Worm (Caenorhabditis elegans) whole organism, L4 larva: ENCODE data around the gene lgc-28.
A peak's percentile ranks its signal among the peaks of the same experiment; 100 is the strongest.
"Not testable (repeated sequence)": the region's sequence is repeated elsewhere in the genome, so short reads cannot be mapped to it uniquely, and the experiment has no call there.

ENCODE experiments used
- D1046.2 ChIP-seq: fragments of 200-800 bp; sonication (Bioruptor generic); IDR thresholded peaks from 2 replicates; pipeline ENCODE4 v1.3.6; 2022; ENCODE audit warnings: missing genetic modification characterization, missing compliant biosample characterization
- F26F4.8 ChIP-seq: fragments of 200-800 bp; sonication (Bioruptor generic); conservative IDR thresholded peaks from 2 replicates; pipeline ENCODE4 v1.3.6; 2022; ENCODE audit warnings: missing genetic modification characterization, missing compliant biosample characterization
- T26A8.4 ChIP-seq: fragments of 200-800 bp; sonication (Bioruptor generic); IDR thresholded peaks from 2 replicates; pipeline ENCODE4 v1.3.6; 2022; ENCODE audit warnings: missing genetic modification characterization, missing compliant biosample characterization
- Y48G9A.11 ChIP-seq: fragments of 200-800 bp; sonication (Bioruptor generic); IDR thresholded peaks from 2 replicates; pipeline ENCODE4 v1.3.6; 2022; ENCODE audit warnings: missing genetic modification reagents, missing genetic modification characterization, missing compliant biosample characterization
- Y75B8A.6 ChIP-seq: fragments of 200-800 bp; sonication (Bioruptor generic); IDR thresholded peaks from 2 replicates; pipeline ENCODE4 v1.3.6; 2022; ENCODE audit warnings: missing genetic modification reagents, missing genetic modification characterization, missing compliant biosample characterization
- ZK337.2 ChIP-seq: fragments of 200-800 bp; sonication (Bioruptor generic); IDR thresholded peaks from 2 replicates; pipeline ENCODE4 v1.3.6; 2022; ENCODE audit warnings: missing genetic modification reagents, missing genetic modification characterization, missing compliant biosample characterization
- ZK546.5 ChIP-seq, 2 experiments: sonication (generic microtip); optimal IDR thresholded peaks; 2 replicates each; lab custom pipeline; 2017; ENCODE audit warnings: missing biosample characterization in 2 of 2, missing genetic modification characterization in 2 of 2
- aha-1 ChIP-seq: fragments of 150-350 bp; peaks from one replicate; lab custom pipeline; 2014; ENCODE audit warnings: missing biosample characterization, missing genetic modification characterization
- ceh-28 ChIP-seq: fragments of 150-350 bp; optimal IDR thresholded peaks from 2 replicates; lab custom pipeline; 2014; ENCODE audit warnings: missing biosample characterization, missing genetic modification reagents, missing genetic modification characterization
- ceh-32 ChIP-seq: sonication (generic microtip); optimal IDR thresholded peaks from 2 replicates; lab custom pipeline; 2016; ENCODE audit warnings: mild to moderate bottlenecking, missing genetic modification characterization, missing compliant biosample characterization; ENCODE audit not compliant: poor library complexity
- cey-2 ChIP-seq: sonication (generic microtip); optimal IDR thresholded peaks from 3 replicates; lab custom pipeline; 2017; ENCODE audit warnings: missing genetic modification characterization, mild to moderate bottlenecking, missing compliant biosample characterization, antibody characterized with exemption, borderline replicate concordance; ENCODE audit not compliant: insufficient read depth
- ctbp-1 ChIP-seq: fragments of 200-800 bp; sonication (Bioruptor generic); IDR thresholded peaks from 2 replicates; pipeline ENCODE4 v1.3.6; 2022; ENCODE audit warnings: missing genetic modification reagents, missing genetic modification characterization, missing compliant biosample characterization
- daf-19 ChIP-seq: fragments of 200-800 bp; sonication (Bioruptor generic); conservative IDR thresholded peaks from 2 replicates; pipeline ENCODE4 v1.3.6; 2022; ENCODE audit warnings: missing genetic modification characterization, missing compliant biosample characterization
- egl-27 ChIP-seq: sonication (generic microtip); optimal IDR thresholded peaks from 3 replicates; lab custom pipeline; 2017; ENCODE audit warnings: missing biosample characterization, missing genetic modification reagents, missing genetic modification characterization
- egl-43 ChIP-seq: fragments of 200-800 bp; sonication (Bioruptor generic); IDR thresholded peaks from 2 replicates; pipeline ENCODE4 v1.3.6; 2022; ENCODE audit warnings: missing genetic modification reagents, missing genetic modification characterization, missing compliant biosample characterization
- fos-1 ChIP-seq: fragments of 150-350 bp; optimal IDR thresholded peaks from 2 replicates; lab custom pipeline; 2014; ENCODE audit warnings: missing biosample characterization, missing genetic modification characterization
- hmg-1.1 ChIP-seq: fragments of 200-800 bp; sonication (Bioruptor generic); IDR thresholded peaks from 2 replicates; pipeline ENCODE4 v1.3.6; 2022; ENCODE audit warnings: missing genetic modification reagents, missing genetic modification characterization, missing compliant biosample characterization
- madf-9 ChIP-seq: fragments of 200-800 bp; sonication (Bioruptor generic); conservative IDR thresholded peaks from 2 replicates; pipeline ENCODE4 v1.3.6; 2022; ENCODE audit warnings: missing genetic modification reagents, missing genetic modification characterization, missing compliant biosample characterization
- mep-1 ChIP-seq: fragments of 150-350 bp; sonication (generic microtip); optimal IDR thresholded peaks from 3 replicates; lab custom pipeline; 2014; ENCODE audit warnings: missing biosample characterization, missing genetic modification characterization
- mxl-2 ChIP-seq: fragments of 200-800 bp; sonication (Bioruptor generic); conservative IDR thresholded peaks from 2 replicates; pipeline ENCODE4 v1.3.6; 2022; ENCODE audit warnings: missing genetic modification reagents, missing genetic modification characterization, missing compliant biosample characterization
- mxl-3 ChIP-seq: fragments of 200-800 bp; sonication (Bioruptor generic); optimal IDR thresholded peaks from 2 replicates; lab custom pipeline; 2018; ENCODE audit warnings: mild to moderate bottlenecking, missing genetic modification characterization, missing compliant biosample characterization
- nhr-111 ChIP-seq: fragments of 200-800 bp; sonication (Bioruptor generic); optimal IDR thresholded peaks from 2 replicates; lab custom pipeline; 2018; ENCODE audit warnings: mild to moderate bottlenecking, missing genetic modification characterization, missing compliant biosample characterization
- nhr-25 ChIP-seq: sonication (generic microtip); optimal IDR thresholded peaks from 2 replicates; lab custom pipeline; 2017; ENCODE audit warnings: missing genetic modification characterization, mild to moderate bottlenecking, missing compliant biosample characterization, antibody characterized with exemption, moderate library complexity, borderline replicate concordance; ENCODE audit not compliant: insufficient read depth
- nhr-48 ChIP-seq: sonication (generic microtip); optimal IDR thresholded peaks from 2 replicates; lab custom pipeline; 2016; ENCODE audit warnings: mild to moderate bottlenecking, missing genetic modification characterization, missing compliant biosample characterization
- nhr-6 ChIP-seq: fragments of 150-350 bp; optimal IDR thresholded peaks from 2 replicates; lab custom pipeline; 2014; ENCODE audit warnings: missing biosample characterization, missing genetic modification characterization
- rbr-2 ChIP-seq: sonication (generic microtip); optimal IDR thresholded peaks from 2 replicates; lab custom pipeline; 2016; ENCODE audit warnings: missing genotype, missing genetic modification characterization, missing compliant biosample characterization
- saeg-2 ChIP-seq: fragments of 200-800 bp; sonication (Bioruptor generic); IDR thresholded peaks from 2 replicates; pipeline ENCODE4 v1.3.6; 2022; ENCODE audit warnings: missing genetic modification reagents, missing genetic modification characterization, missing compliant biosample characterization
- set-16 ChIP-seq: fragments of 200-800 bp; sonication (Bioruptor generic); IDR thresholded peaks from 2 replicates; pipeline ENCODE4 v1.3.6; 2022; ENCODE audit warnings: missing genetic modification reagents, missing genetic modification characterization, missing compliant biosample characterization
- spr-3 ChIP-seq: fragments of 200-800 bp; sonication (Bioruptor generic); optimal IDR thresholded peaks from 2 replicates; lab custom pipeline; 2018; ENCODE audit warnings: mild to moderate bottlenecking, missing genetic modification characterization, missing compliant biosample characterization
- tra-1 ChIP-seq: fragments of 200-800 bp; sonication (Bioruptor generic); IDR thresholded peaks from 2 replicates; pipeline ENCODE4 v1.3.6; 2022; ENCODE audit warnings: missing genetic modification reagents, missing genetic modification characterization, missing compliant biosample characterization
- unc-62 ChIP-seq, 3 experiments: fragments of 150-350 bp in 1 of 3; sonication (generic microtip); optimal IDR thresholded peaks in 2 of 3; peaks in 1 of 3; 1 replicate in 1 of 3; 2 replicates in 2 of 3; lab custom pipeline; 2014 to 2017; ENCODE audit warnings: missing biosample characterization in 3 of 3, missing genetic modification characterization in 3 of 3, missing genetic modification reagents in 3 of 3, missing genotype in 1 of 3
- zip-2 ChIP-seq: fragments of 150-350 bp; optimal IDR thresholded peaks from 2 replicates; lab custom pipeline; 2014; ENCODE audit warnings: missing biosample characterization, missing genetic modification characterization
- ztf-11 ChIP-seq: fragments of 150-350 bp; optimal IDR thresholded peaks from 2 replicates; lab custom pipeline; 2014; ENCODE audit warnings: missing biosample characterization, missing genetic modification characterization

Gene lgc-28

ce11 chrII:2619148-2619547 lies 5.7 kb upstream of the lgc-28 start, which contains the start of gene msrp-6:
TSS of gene msrp-6 (plus strand) at chrII:2619448.
- TF ChIP-seq unc-62 (GFP tag; optimal IDR thresholded peaks at IDR 0.05 in 1 of 2; lab: Kevin White, UChicago) (peak in 1 of 2 experiments; percentile 28), aha-1 (tag; lab: Kevin White, UChicago) (peak; percentile 25)
- TF ChIP-seq unc-62 (tag; optimal IDR thresholded peaks at IDR 0.05; lab: Kevin White, UChicago): not testable (repeated sequence)

- TF ChIP-seq tra-1 (GFP tag; lab: Robert Waterston, UW): no peak
- TF ChIP-seq egl-27 (tag; lab: Kevin White, UChicago): no peak
- TF ChIP-seq zip-2 (tag; lab: Kevin White, UChicago): no peak
- TF ChIP-seq nhr-25 (tag; lab: Kevin White, UChicago): no peak
- TF ChIP-seq ztf-11: no peak
- TF ChIP-seq nhr-6 (tag; lab: Kevin White, UChicago): no peak
- no peak for TF ChIP-seq ctbp-1 (GFP tag; lab: Robert Waterston, UW)
- no peak for TF ChIP-seq ZK337.2 (GFP tag; lab: Robert Waterston, UW)
- no peak for TF ChIP-seq ZK546.5 (tag; optimal IDR thresholded peaks at IDR 0.05; lab: Kevin White, UChicago)
- TF ChIP-seq mep-1: no peak
- no peak for TF ChIP-seq hmg-1.1 (GFP tag; lab: Robert Waterston, UW)
- no peak for TF ChIP-seq nhr-111 (GFP tag; lab: Kevin White, UChicago)
- TF ChIP-seq daf-19 (GFP tag; lab: Robert Waterston, UW): no peak
- TF ChIP-seq Y48G9A.11: no peak
- no peak for TF ChIP-seq rbr-2
- no peak for TF ChIP-seq mxl-3 (GFP tag; lab: Kevin White, UChicago)
- TF ChIP-seq T26A8.4: no peak
- no peak for TF ChIP-seq unc-62 (GFP tag; optimal IDR thresholded peaks at IDR 0.05 in 1 of 2; lab: Kevin White, UChicago)
- no peak for TF ChIP-seq unc-62 (tag; optimal IDR thresholded peaks at IDR 0.05; lab: Kevin White, UChicago)
- no peak for TF ChIP-seq mxl-2 (GFP tag; lab: Robert Waterston, UW)
- no peak for TF ChIP-seq cey-2
- TF ChIP-seq, all 104 proteins: peak for 0
Observed at ce11 chrII:2622480-2622879, 2.4 kb upstream of the lgc-28 start, which contains the start of gene D2062.5. TSS of gene D2062.5 (plus strand) at chrII:2622780.

ce11 chrII:2622936-2623452 lies 1.9 kb upstream of the lgc-28 start, which contains the start of gene D2062.4:
TSS of gene D2062.4 (plus strand) at chrII:2623402.
- peak; percentile 61 for TF ChIP-seq ceh-28 (tag; lab: Kevin White, UChicago)

- TF ChIP-seq spr-3: no peak
- peak; percentile 10 for TF ChIP-seq aha-1 (tag; lab: Kevin White, UChicago)
- TF ChIP-seq egl-43 (GFP tag; lab: Robert Waterston, UW): peak; percentile 65; the same call in 1 of the 2 replicates
- peak; percentile 93 for TF ChIP-seq set-16 (GFP tag; lab: Robert Waterston, UW)
Observed at ce11 chrII:2627154-2627799, 2.4 kb downstream of the lgc-28 start, which contains the start of gene sri-71. TSS of gene sri-71 (plus strand) at chrII:2627749.

DNA sequence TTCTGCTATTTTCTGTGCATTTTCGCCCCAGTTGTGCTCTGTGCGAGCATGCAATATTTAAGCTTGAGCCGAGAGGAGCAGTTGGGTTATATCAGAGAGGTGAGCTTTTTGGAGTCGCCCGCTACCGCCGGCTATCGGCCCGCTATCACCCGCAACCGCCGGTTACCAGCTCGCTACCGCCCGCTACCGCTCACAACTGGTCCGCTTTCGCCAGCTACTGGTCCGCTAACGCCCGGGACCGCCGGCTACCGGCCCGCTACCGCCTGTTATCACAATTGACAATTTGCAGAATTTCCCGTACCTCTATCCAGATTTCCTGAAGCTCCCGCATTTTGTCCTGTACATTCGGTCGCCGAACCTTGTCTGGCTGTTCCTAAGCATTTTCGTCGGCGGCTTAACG lies 3.5 kb downstream of the lgc-28 start:
- TF ChIP-seq egl-43 (GFP tag; lab: Robert Waterston, UW) (peak; percentile 67; the same call in 1 of the 2 replicates), set-16 (GFP tag; lab: Robert Waterston, UW) (peak; percentile 91), egl-27 (tag; lab: Kevin White, UChicago) (no peak), D1046.2 (GFP tag; lab: Robert Waterston, UW) (no peak), ztf-11 (no peak), F26F4.8 (GFP tag; lab: Robert Waterston, UW) (0 out of 2 replicates have a peak, but pooled peaks have one; percentile 26)
- TF ChIP-seq, all 104 proteins: peak for 3

DNA sequence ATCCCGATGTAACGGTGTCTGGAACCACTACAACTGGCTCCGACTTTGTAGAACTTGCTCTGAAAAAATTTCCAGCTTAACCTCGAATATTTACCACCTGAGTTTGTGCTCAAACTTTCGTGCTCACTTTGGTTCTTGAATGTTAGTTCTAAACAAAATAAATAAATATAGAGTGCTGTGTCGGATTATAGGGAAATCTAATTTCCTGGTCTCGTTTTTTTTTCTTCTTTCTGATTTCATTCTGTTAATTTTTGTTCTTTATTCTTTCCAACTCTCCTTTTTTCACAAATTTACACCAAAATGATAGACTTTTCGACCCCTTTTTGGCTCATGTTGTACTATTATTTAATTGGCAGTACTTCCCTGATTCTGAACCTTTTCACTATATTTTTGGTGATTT lies 4.4 kb downstream of the lgc-28 start, which contains the start of gene sri-37:
Gene sri-37 (plus strand): TSS at position 301 of the 400 bp plus-strand sequence.
- TF ChIP-seq egl-27 (tag; lab: Kevin White, UChicago) (no peak), Y75B8A.6 (no peak), nhr-48 (tag; lab: Kevin White, UChicago) (no peak), madf-9 (GFP tag; lab: Robert Waterston, UW) (no peak), tra-1 (GFP tag; lab: Robert Waterston, UW) (no peak), saeg-2 (GFP tag; lab: Robert Waterston, UW) (no peak), fos-1 (tag; lab: Kevin White, UChicago) (no peak), ceh-32 (no peak)
